Worm (Caenorhabditis elegans) whole organism, L3 larva: Measurements from ENCODE around the gene fut-8.

Experiments
- nhr-11 ChIP-seq: fragments of 150-350 bp; optimal IDR thresholded peaks from 2 replicates; lab custom pipeline; 2014; ENCODE audit warnings: missing biosample characterization, missing genetic modification characterization
- pqm-1 ChIP-seq: fragments of 150-350 bp; optimal IDR thresholded peaks from 2 replicates; lab custom pipeline; 2017; ENCODE audit warnings: missing biosample characterization, missing genetic modification characterization, inconsistent platforms

DNA sequence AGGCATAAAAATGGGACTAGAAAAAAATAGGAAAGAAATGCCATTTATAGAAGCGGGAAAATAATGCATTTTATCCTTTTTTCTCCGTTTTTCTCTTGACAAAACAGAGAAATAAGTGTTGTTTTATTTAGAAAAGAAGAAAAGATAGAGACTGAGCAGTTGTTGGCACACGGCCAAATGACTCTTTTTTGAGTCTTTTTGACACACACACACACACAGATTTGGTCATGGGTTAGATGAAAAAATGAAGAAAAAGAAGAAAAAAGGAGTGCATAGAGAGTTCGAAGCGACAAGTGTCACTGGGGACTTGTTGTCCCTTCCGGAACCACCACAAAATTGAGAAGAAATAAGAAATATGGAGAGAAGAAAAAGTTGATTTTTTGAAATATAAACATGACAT lies 43.2 kb upstream of the fut-8 start:
- TF ChIP-seq pqm-1 (tag; lab: Kevin White, UChicago) (no peak), nhr-11 (tag; lab: Kevin White, UChicago) (no peak)
